Worm (Caenorhabditis elegans) whole organism, L4/young adult: ENCODE measurements around the gene R08A2.9.

Experiments used
- W03F9.2 ChIP-seq: fragments of 150-350 bp; optimal IDR thresholded peaks from 2 replicates; lab custom pipeline; 2014; ENCODE audit warnings: missing biosample characterization, missing genetic modification characterization
- dao-5 ChIP-seq: sonication (generic microtip); optimal IDR thresholded peaks from 2 replicates; lab custom pipeline; 2016; ENCODE audit warnings: missing genotype, missing genetic modification characterization, moderate library complexity, missing compliant biosample characterization
- him-1 ChIP-seq: sonication (generic microtip); optimal IDR thresholded peaks from 2 replicates; lab custom pipeline; 2016; ENCODE audit warnings: missing genotype, missing genetic modification reagents, missing genetic modification characterization, missing compliant biosample characterization

- TF ChIP-seq W03F9.2 (tag; lab: Kevin White, UChicago) (no peak), him-1 (no peak), dao-5 (no peak)
These were observed 42.3 kb upstream of the R08A2.9 start, which contains the start of gene C47E8.1 for ce11 chrV:14665728-14666127.
